Fruit fly (Drosophila melanogaster): ENCODE results near the gene CG42327.

Gene CG42327

dm6 chr3R:11683675-11684074, 27.7 kb downstream of the CG42327 start (continued):
- TF ChIP-seq CG11456 (GFP tag; IDR thresholded peaks at IDR 0.05) (no peak), CG13624 (GFP tag; optimal IDR thresholded peaks at IDR 0.05) (no peak), Camta (GFP tag; optimal IDR thresholded peaks at IDR 0.05) (no peak), Ada2b (GFP tag; IDR thresholded peaks at IDR 0.05) (no peak), CG34376 (GFP tag; optimal IDR thresholded peaks at IDR 0.05) (peak; percentile 37), Hey (tag; optimal IDR thresholded peaks at IDR 0.05) (no peak), mirr (GFP tag; optimal IDR thresholded peaks at IDR 0.05) (peak; percentile 48), Nf-YB (GFP tag; optimal IDR thresholded peaks at IDR 0.05) (no peak), Jarid2 (GFP tag; optimal IDR thresholded peaks at IDR 0.05) (no peak), pfk (GFP tag; optimal IDR thresholded peaks at IDR 0.05) (no peak), sr (GFP tag; IDR thresholded peaks at IDR 0.05) (no peak), grn (GFP tag; optimal IDR thresholded peaks at IDR 0.05) (peak; percentile 42), dimm (GFP tag; IDR thresholded peaks at IDR 0.05) (no peak), CG13775 (GFP tag; optimal IDR thresholded peaks at IDR 0.05) (no peak), Doc3 (GFP tag; IDR thresholded peaks at IDR 0.05; ENCODE audit: partially characterized antibody) (no peak), CG4328 (GFP tag; optimal IDR thresholded peaks at IDR 0.05) (no peak), her (GFP tag; optimal IDR thresholded peaks at IDR 0.05) (no peak), sd (tag; optimal IDR thresholded peaks at IDR 0.05) (peak; percentile 37), CG30020 (tag; optimal IDR thresholded peaks at IDR 0.05) (no peak), ken (GFP tag; IDR thresholded peaks at IDR 0.05) (no peak), fru (optimal IDR thresholded peaks at IDR 0.05) (no peak), hb (GFP tag; IDR thresholded peaks at IDR 0.05; ENCODE audit: partially characterized antibody) (no peak), CG30431 (GFP tag; optimal IDR thresholded peaks at IDR 0.05) (no peak), CG12071 (GFP tag; optimal IDR thresholded peaks at IDR 0.05) (peak; percentile 10), CG10462 (GFP tag; optimal IDR thresholded peaks at IDR 0.05) (no peak), tgo (GFP tag; IDR thresholded peaks at IDR 0.05) (no peak), CoRest (tag; optimal IDR thresholded peaks at IDR 0.05) (no peak), odd (GFP tag; optimal IDR thresholded peaks at IDR 0.05) (no peak), MBD-R2 (GFP tag; IDR thresholded peaks at IDR 0.05) (no peak), luna (GFP tag; optimal IDR thresholded peaks at IDR 0.05) (no peak), ham (GFP tag; IDR thresholded peaks at IDR 0.05) (no peak), Atf3 (GFP tag; optimal IDR thresholded peaks at IDR 0.05) (no peak), CG9876 (GFP tag; optimal IDR thresholded peaks at IDR 0.05) (no peak), CG9437 (GFP tag; optimal IDR thresholded peaks at IDR 0.05) (no peak), tll (GFP tag; optimal IDR thresholded peaks at IDR 0.05) (no peak), CG6689 (GFP tag; IDR thresholded peaks at IDR 0.05) (no peak), CG3281 (GFP tag; optimal IDR thresholded peaks at IDR 0.05) (peak; percentile 8), slp2 (GFP tag; optimal IDR thresholded peaks at IDR 0.05) (no peak), CG2678 (tag; optimal IDR thresholded peaks at IDR 0.05) (no peak), GATAe (GFP tag; conservative IDR thresholded peaks at IDR 0.05) (peak; percentile 51)

- TF ChIP-seq en (GFP tag; optimal IDR thresholded peaks at IDR 0.05) (no peak), exex (tag; optimal IDR thresholded peaks at IDR 0.05) (peak; percentile 62), grn (GFP tag; optimal IDR thresholded peaks at IDR 0.05) (peak; percentile 12), Pdp1 (GFP tag; optimal IDR thresholded peaks at IDR 0.05) (peak in 1 of 2 experiments; percentile 4), sug (tag; optimal IDR thresholded peaks at IDR 0.05) (peak; percentile 87)
Measured at dm6 chr3R:11684316-11684715, 28.4 kb downstream of the CG42327 start, which contains the start of gene CG6830. TSS of gene CG6830 (minus strand) at chr3R:11684342.
